Comparison of ENCODE assay signal across 4 worm cellular contexts in the genomic region with DNA sequence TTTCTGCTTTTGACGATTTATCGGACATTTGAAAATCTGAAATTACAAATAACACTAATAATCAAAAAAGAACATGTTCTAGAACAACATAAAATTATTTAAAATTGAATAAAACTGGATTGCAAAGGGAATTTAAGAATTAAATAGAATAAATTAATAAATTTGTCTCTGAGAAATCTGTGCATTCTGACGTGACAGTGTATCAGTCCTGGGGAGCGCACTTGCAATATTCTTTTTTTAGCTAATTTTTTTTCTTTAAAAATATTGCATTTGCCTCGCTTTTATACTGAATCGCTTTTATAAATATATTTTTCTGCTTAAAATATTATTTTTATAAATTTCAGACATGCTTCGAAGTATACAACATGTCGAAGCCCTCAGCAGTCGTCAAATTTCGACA.
TF ChIP-seq lines count a peak whose summit lies in the region.

A gene (minus strand): TSS at position 1 of the 400 bp plus-strand sequence.
A gene (minus strand): TSS at position 36 of the 400 bp plus-strand sequence.
A gene (plus strand): TSS at position 345 of the 400 bp plus-strand sequence.

TF ChIP-seq in whole organism, L2 larva, 48 proteins besides CTCF, POLR2A, EP300 and RAD21 (continues in another document):
- TF ChIP-seq peb-1 (tag; optimal IDR thresholded peaks at IDR 0.05; lab: Kevin White, UChicago) (no peak), lin-39 (tag; optimal IDR thresholded peaks at IDR 0.05; lab: Kevin White, UChicago) (no peak), Y55F3AM.14 (GFP tag; optimal IDR thresholded peaks at IDR 0.05; lab: Kevin White, UChicago) (no peak), crh-2 (tag; optimal IDR thresholded peaks at IDR 0.05; lab: Kevin White, UChicago) (peak; percentile 73), snpc-4 (tag; optimal IDR thresholded peaks at IDR 0.05; lab: Kevin White, UChicago) (peak; percentile 45), nhr-25 (tag; optimal IDR thresholded peaks at IDR 0.05; lab: Kevin White, UChicago) (peak; percentile 50), aly-2 (tag; optimal IDR thresholded peaks at IDR 0.05; lab: Kevin White, UChicago) (no peak), ceh-16 (tag; optimal IDR thresholded peaks at IDR 0.05; lab: Kevin White, UChicago) (no peak), ztf-11 (tag; optimal IDR thresholded peaks at IDR 0.05; lab: Kevin White, UChicago) (no peak), alr-1 (tag; optimal IDR thresholded peaks at IDR 0.05; lab: Kevin White, UChicago) (no peak), egl-27 (tag; optimal IDR thresholded peaks at IDR 0.05; lab: Kevin White, UChicago) (no peak), lsy-2 (tag; optimal IDR thresholded peaks at IDR 0.05; lab: Kevin White, UChicago) (peak; percentile 48 to 83), lin-13 (GFP tag; optimal IDR thresholded peaks at IDR 0.05; lab: Kevin White, UChicago) (peak; percentile 58), ZK546.5 (tag; optimal IDR thresholded peaks at IDR 0.05; lab: Kevin White, UChicago) (no peak), sma-9 (GFP tag; optimal IDR thresholded peaks at IDR 0.05; lab: Kevin White, UChicago) (peak; percentile 43), sma-9 (tag; optimal IDR thresholded peaks at IDR 0.05; lab: Kevin White, UChicago) (no peak), fos-1 (tag; optimal IDR thresholded peaks at IDR 0.05; lab: Kevin White, UChicago) (peak; percentile 51), nhr-129 (tag; optimal IDR thresholded peaks at IDR 0.05; lab: Kevin White, UChicago) (peak; percentile 13), sma-3 (GFP tag; optimal IDR thresholded peaks at IDR 0.05; lab: Kevin White, UChicago) (peak; percentile 48), sem-4 (tag; optimal IDR thresholded peaks at IDR 0.05; lab: Kevin White, UChicago) (peak; percentile 91), nhr-237 (tag; optimal IDR thresholded peaks at IDR 0.05; lab: Kevin White, UChicago) (no peak), nhr-10 (tag; optimal IDR thresholded peaks at IDR 0.05; lab: Kevin White, UChicago) (no peak)

TF ChIP-seq in whole organism, L4 larva, 104 proteins besides CTCF, POLR2A, EP300 and RAD21 (continues in another document):
- TF ChIP-seq attf-4 (tag; optimal IDR thresholded peaks at IDR 0.05; lab: Kevin White, UChicago) (no peak), set-16 (GFP tag; IDR thresholded peaks at IDR 0.05; lab: Robert Waterston, UW) (no peak), spr-1 (tag; optimal IDR thresholded peaks at IDR 0.05; lab: Kevin White, UChicago) (no peak), unc-130 (GFP tag; optimal IDR thresholded peaks at IDR 0.05; lab: Kevin White, UChicago) (peak; percentile 10), lin-29 (GFP tag; IDR thresholded peaks at IDR 0.05; lab: Robert Waterston, UW) (no peak), F37D6.2 (tag; optimal IDR thresholded peaks at IDR 0.05; lab: Kevin White, UChicago) (no peak), mxl-3 (GFP tag; optimal IDR thresholded peaks at IDR 0.05; lab: Kevin White, UChicago) (no peak), hlh-30 (tag; optimal IDR thresholded peaks at IDR 0.05; lab: Kevin White, UChicago; ENCODE audit: insufficient read depth) (peak; percentile 24), arid-1 (GFP tag; conservative IDR thresholded peaks at IDR 0.05; lab: Robert Waterston, UW) (no peak), ceh-28 (tag; optimal IDR thresholded peaks at IDR 0.05; lab: Kevin White, UChicago) (no peak), unc-39 (tag; optimal IDR thresholded peaks at IDR 0.05; lab: Kevin White, UChicago) (no peak), F26F4.8 (GFP tag; conservative IDR thresholded peaks at IDR 0.05; lab: Robert Waterston, UW) (no peak), ctbp-1 (GFP tag; IDR thresholded peaks at IDR 0.05; lab: Robert Waterston, UW) (no peak), lsy-2 (tag; optimal IDR thresholded peaks at IDR 0.05; lab: Kevin White, UChicago) (peak in 1 of 2 experiments; percentile 84), nhr-76 (tag; optimal IDR thresholded peaks at IDR 0.05; lab: Kevin White, UChicago) (no peak), dpl-1 (GFP tag; optimal IDR thresholded peaks at IDR 0.05; lab: Kevin White, UChicago) (peak; percentile 73), F44E2.7 (GFP tag; IDR thresholded peaks at IDR 0.05; lab: Robert Waterston, UW) (no peak), rbr-2 (tag; optimal IDR thresholded peaks at IDR 0.05; lab: Kevin White, UChicago) (peak; percentile 38), ces-1 (GFP tag; optimal IDR thresholded peaks at IDR 0.05; lab: Kevin White, UChicago) (peak; percentile 1), sdz-12 (GFP tag; optimal IDR thresholded peaks at IDR 0.05; lab: Kevin White, UChicago) (no peak), pha-4 (GFP tag; IDR thresholded peaks at IDR 0.05; lab: Robert Waterston, UW) (no peak), pha-4 (tag; optimal IDR thresholded peaks at IDR 0.05; lab: Kevin White, UChicago) (peak; percentile 53), hlh-11 (tag; optimal IDR thresholded peaks at IDR 0.05; lab: Kevin White, UChicago) (no peak)

TF ChIP-seq in whole organism, late embryonic, 69 proteins besides CTCF, POLR2A, EP300 and RAD21:
- no peak for TF ChIP-seq hlh-30 (tag; optimal IDR thresholded peaks at IDR 0.05; lab: Kevin White, UChicago; ENCODE audit: insufficient read depth)
- no peak for TF ChIP-seq ztf-16 (tag; optimal IDR thresholded peaks at IDR 0.05; lab: Kevin White, UChicago)
- TF ChIP-seq nfya-1 (tag; optimal IDR thresholded peaks at IDR 0.05; lab: Kevin White, UChicago) = peak; percentile 24
- peak; percentile 78 for TF ChIP-seq unc-42 (tag; optimal IDR thresholded peaks at IDR 0.05; lab: Kevin White, UChicago)

TF ChIP-seq in whole organism, mixed stage, embryonic, 35 proteins besides CTCF, POLR2A, EP300 and RAD21:
- no peak for TF ChIP-seq sptf-1 (tag; optimal IDR thresholded peaks at IDR 0.05; lab: Kevin White, UChicago)
- no peak for TF ChIP-seq flh-1 (GFP tag; optimal IDR thresholded peaks at IDR 0.05; lab: Kevin White, UChicago)
- TF ChIP-seq nhr-28 (tag; optimal IDR thresholded peaks at IDR 0.05; lab: Kevin White, UChicago) = no peak
- no peak for TF ChIP-seq nhr-12 (tag; optimal IDR thresholded peaks at IDR 0.05; lab: Kevin White, UChicago)
- TF ChIP-seq lsy-2 (tag; optimal IDR thresholded peaks at IDR 0.05; lab: Kevin White, UChicago) = peak; percentile 66
- no peak for TF ChIP-seq tbx-8 (GFP tag; optimal IDR thresholded peaks at IDR 0.05; lab: Kevin White, UChicago)
- no peak for TF ChIP-seq sem-2 (GFP tag; optimal IDR thresholded peaks at IDR 0.05; lab: Kevin White, UChicago)
- peak; percentile 37 for TF ChIP-seq nhr-237 (tag; optimal IDR thresholded peaks at IDR 0.05; lab: Kevin White, UChicago)
- no peak for TF ChIP-seq lin-32 (GFP tag; optimal IDR thresholded peaks at IDR 0.05; lab: Kevin White, UChicago)
- TF ChIP-seq nhr-2 (tag; optimal IDR thresholded peaks at IDR 0.05; lab: Kevin White, UChicago) = no peak
- no peak for TF ChIP-seq drap-1 (GFP tag; optimal IDR thresholded peaks at IDR 0.05; lab: Kevin White, UChicago)
- peak; percentile 19 for TF ChIP-seq ceh-39 (tag; optimal IDR thresholded peaks at IDR 0.05; lab: Kevin White, UChicago)
- TF ChIP-seq elt-1 (tag; optimal IDR thresholded peaks at IDR 0.05; lab: Kevin White, UChicago; ENCODE audit: borderline replicate concordance, insufficient read depth) = no peak
- peak; percentile 18 for TF ChIP-seq mep-1 (tag; optimal IDR thresholded peaks at IDR 0.05; lab: Kevin White, UChicago)
- no peak for TF ChIP-seq mls-2 (tag; optimal IDR thresholded peaks at IDR 0.05; lab: Kevin White, UChicago)
- TF ChIP-seq ztf-11 (tag; optimal IDR thresholded peaks at IDR 0.05; lab: Kevin White, UChicago) = no peak
- TF ChIP-seq ceh-43 (GFP tag; optimal IDR thresholded peaks at IDR 0.05; lab: Kevin White, UChicago) = no peak
- TF ChIP-seq unc-39 (tag; optimal IDR thresholded peaks at IDR 0.05; lab: Kevin White, UChicago) = no peak
- no peak for TF ChIP-seq snpc-4 (tag; optimal IDR thresholded peaks at IDR 0.05; lab: Kevin White, UChicago)
- TF ChIP-seq zip-8 (tag; optimal IDR thresholded peaks at IDR 0.05; lab: Kevin White, UChicago) = no peak
- TF ChIP-seq ces-1 (GFP tag; optimal IDR thresholded peaks at IDR 0.05; lab: Kevin White, UChicago) = peak; percentile 87
- no peak for TF ChIP-seq ham-2 (GFP tag; optimal IDR thresholded peaks at IDR 0.05; lab: Kevin White, UChicago)
- TF ChIP-seq pha-4 (tag; optimal IDR thresholded peaks at IDR 0.05; lab: Kevin White, UChicago) = no peak
- no peak for TF ChIP-seq elt-3 (tag; optimal IDR thresholded peaks at IDR 0.05; lab: Kevin White, UChicago)
- TF ChIP-seq ceh-83 (GFP tag; optimal IDR thresholded peaks at IDR 0.05; lab: Kevin White, UChicago) = peak; percentile 20
- no peak for TF ChIP-seq unc-62 (GFP tag; optimal IDR thresholded peaks at IDR 0.05; lab: Kevin White, UChicago)
- no peak for TF ChIP-seq bed-3 (GFP tag; optimal IDR thresholded peaks at IDR 0.05; lab: Kevin White, UChicago)
- TF ChIP-seq M03D4.4 (tag; optimal IDR thresholded peaks at IDR 0.05; lab: Kevin White, UChicago) = no peak
- TF ChIP-seq mab-5 (tag; optimal IDR thresholded peaks at IDR 0.05; lab: Kevin White, UChicago) = no peak
- TF ChIP-seq cnd-1 (tag; optimal IDR thresholded peaks at IDR 0.05; lab: Kevin White, UChicago) = no peak
- TF ChIP-seq nhr-76 (tag; optimal IDR thresholded peaks at IDR 0.05; lab: Kevin White, UChicago) = no peak
- no peak for TF ChIP-seq hlh-1 (tag; optimal IDR thresholded peaks at IDR 0.05; lab: Kevin White, UChicago)
- no peak for TF ChIP-seq lin-13 (tag; optimal IDR thresholded peaks at IDR 0.05; lab: Kevin White, UChicago)
- no peak for TF ChIP-seq blmp-1 (tag; optimal IDR thresholded peaks at IDR 0.05; lab: Kevin White, UChicago)
- peak; percentile 58 for TF ChIP-seq unc-120 (tag; optimal IDR thresholded peaks at IDR 0.05; lab: Kevin White, UChicago; ENCODE audit: poor library complexity, severe bottlenecking)
